Fruit fly (Drosophila melanogaster) whole organism, embryonic: ENCODE data around the gene CG9444.

Source experiments
- Atf-2 ChIP-seq: fragments of 200-800 bp; sonication (Bioruptor generic); optimal IDR thresholded peaks from 2 replicates; lab custom pipeline; 2016; ENCODE audit warnings: missing biosample characterization, missing genetic modification characterization
- Blimp-1 ChIP-seq: fragments of 200-800 bp; sonication (Bioruptor generic); optimal IDR thresholded peaks from 3 replicates; lab custom pipeline; 2018; ENCODE audit warnings: missing biosample characterization, missing genetic modification characterization, mild to moderate bottlenecking, moderate library complexity, missing genetic modification reagents
- CG10274 ChIP-seq: fragments of 200-800 bp; sonication (Bioruptor generic); optimal IDR thresholded peaks from 3 replicates; lab custom pipeline; 2017; ENCODE audit warnings: missing biosample characterization, mild to moderate bottlenecking, missing genetic modification characterization
- CG12071 ChIP-seq: fragments of 200-800 bp; sonication (Bioruptor generic); optimal IDR thresholded peaks from 3 replicates; lab custom pipeline; 2018; ENCODE audit warnings: missing biosample characterization, mild to moderate bottlenecking, missing genetic modification characterization
- CG12769 ChIP-seq: fragments of 200-800 bp; sonication (Bioruptor generic); optimal IDR thresholded peaks from 2 replicates; lab custom pipeline; 2019; ENCODE audit warnings: missing biosample characterization, mild to moderate bottlenecking, missing genetic modification characterization, moderate library complexity
- CG13775 ChIP-seq: fragments of 200-800 bp; sonication (Bioruptor generic); optimal IDR thresholded peaks from 3 replicates; lab custom pipeline; 2017; ENCODE audit warnings: missing biosample characterization, mild to moderate bottlenecking, missing genetic modification characterization
- CG14860 ChIP-seq: fragments of 200-800 bp; sonication (Bioruptor generic); IDR thresholded peaks from 3 replicates; pipeline ENCODE4 v1.3.6; 2022; ENCODE audit warnings: missing biosample characterization, missing genetic modification characterization; ENCODE audit not compliant: partially characterized antibody
- CG15269 ChIP-seq: fragments of 200-800 bp; sonication (Bioruptor generic); optimal IDR thresholded peaks from 2 replicates; lab custom pipeline; 2018; ENCODE audit warnings: missing biosample characterization, mild to moderate bottlenecking, missing genetic modification characterization, moderate library complexity
- CG1602 ChIP-seq: fragments of 200-800 bp; sonication (Bioruptor generic); optimal IDR thresholded peaks from 3 replicates; lab custom pipeline; 2016; ENCODE audit warnings: missing biosample characterization, missing genetic modification characterization
- CG16813 ChIP-seq: fragments of 200-800 bp; sonication (Bioruptor generic); IDR thresholded peaks from 3 replicates; pipeline ENCODE4 v1.3.6; 2022; ENCODE audit warnings: missing biosample characterization, missing genetic modification characterization; ENCODE audit not compliant: partially characterized antibody
- CG16863 ChIP-seq: fragments of 200-800 bp; sonication (Bioruptor generic); optimal IDR thresholded peaks from 3 replicates; lab custom pipeline; 2016; ENCODE audit warnings: missing biosample characterization, missing genetic modification characterization
- CG17912 ChIP-seq: fragments of 200-800 bp; sonication (Bioruptor generic); optimal IDR thresholded peaks from 2 replicates; lab custom pipeline; 2018; ENCODE audit warnings: missing biosample characterization, mild to moderate bottlenecking, missing genetic modification characterization
- CG2202 ChIP-seq: fragments of 200-800 bp; sonication (Bioruptor generic); optimal IDR thresholded peaks from 2 replicates; lab custom pipeline; 2018; ENCODE audit warnings: missing biosample characterization, mild to moderate bottlenecking, missing genetic modification characterization
- CG3838 ChIP-seq: fragments of 200-800 bp; sonication (Bioruptor generic); optimal IDR thresholded peaks from 3 replicates; lab custom pipeline; 2016; ENCODE audit warnings: missing biosample characterization, missing genetic modification characterization
- CG4328 ChIP-seq: fragments of 200-800 bp; sonication (Bioruptor generic); optimal IDR thresholded peaks from 3 replicates; lab custom pipeline; 2017; ENCODE audit warnings: missing biosample characterization, missing genetic modification reagents, missing genetic modification characterization
- CG4820 ChIP-seq: fragments of 200-800 bp; sonication (Bioruptor generic); optimal IDR thresholded peaks from 3 replicates; lab custom pipeline; 2016; ENCODE audit warnings: missing biosample characterization, missing genetic modification characterization
- CG6654 ChIP-seq: fragments of 200-800 bp; sonication (Bioruptor generic); optimal IDR thresholded peaks from 2 replicates; lab custom pipeline; 2017; ENCODE audit warnings: missing biosample characterization, mild to moderate bottlenecking, missing genetic modification characterization
- CG6765 ChIP-seq: fragments of 200-800 bp; sonication (Bioruptor generic); optimal IDR thresholded peaks from 3 replicates; lab custom pipeline; 2017; ENCODE audit warnings: missing biosample characterization, mild to moderate bottlenecking, missing genetic modification characterization
- CG7372 ChIP-seq: fragments of 200-800 bp; sonication (Bioruptor generic); IDR thresholded peaks from 2 replicates; pipeline ENCODE4 v1.3.6; 2022; ENCODE audit warnings: missing biosample characterization, missing genetic modification characterization
- CG7963 ChIP-seq: fragments of 200-800 bp; sonication (Bioruptor generic); IDR thresholded peaks from 3 replicates; pipeline ENCODE4 v1.3.6; 2022; ENCODE audit warnings: missing biosample characterization, missing genetic modification characterization; ENCODE audit not compliant: partially characterized antibody
- CG8290 ChIP-seq, 3 experiments: fragments of 200-800 bp; sonication (Bioruptor generic); optimal IDR thresholded peaks; 2 replicates each; lab custom pipeline; 2016 to 2019; ENCODE audit warnings: missing biosample characterization in 3 of 3, missing genetic modification characterization in 3 of 3, mild to moderate bottlenecking in 2 of 3, moderate library complexity in 1 of 3
- CG8765 ChIP-seq: fragments of 200-800 bp; sonication (Bioruptor generic); IDR thresholded peaks from 2 replicates; pipeline ENCODE4 v1.3.6; 2022; ENCODE audit warnings: missing biosample characterization, missing genetic modification characterization
- CG8944 ChIP-seq: fragments of 200-800 bp; sonication (Bioruptor generic); optimal IDR thresholded peaks from 3 replicates; lab custom pipeline; 2016; ENCODE audit warnings: missing biosample characterization, missing genetic modification characterization
- CG9437 ChIP-seq: fragments of 200-800 bp; sonication (Bioruptor generic); optimal IDR thresholded peaks from 2 replicates; lab custom pipeline; 2018; ENCODE audit warnings: missing biosample characterization, mild to moderate bottlenecking, missing genetic modification characterization
- Camta ChIP-seq: fragments of 200-800 bp; sonication (Bioruptor generic); optimal IDR thresholded peaks from 2 replicates; lab custom pipeline; 2016; ENCODE audit warnings: missing biosample characterization, missing genetic modification characterization
- D ChIP-seq, 2 experiments: fragments of 200-800 bp in 1 of 2; fragments of >200 bp in 1 of 2; sonication (Bioruptor generic) in 1 of 2; optimal IDR thresholded peaks; 2 replicates in 1 of 2; 3 replicates in 1 of 2; lab custom pipeline; 2017; ENCODE audit warnings: mild to moderate bottlenecking in 1 of 2, missing biosample characterization in 1 of 2, missing genetic modification characterization in 1 of 2, missing genetic modification reagents in 1 of 2
- E2f1 ChIP-seq: fragments of 200-800 bp; sonication (Bioruptor generic); IDR thresholded peaks from 2 replicates; pipeline ENCODE4 v1.3.6; 2022; ENCODE audit warnings: missing biosample characterization, missing genetic modification characterization
- Eip74EF ChIP-seq, 2 experiments: fragments of 200-800 bp in 1 of 2; fragments of >200 bp in 1 of 2; sonication (Bioruptor generic) in 1 of 2; optimal IDR thresholded peaks; 2 replicates each; lab custom pipeline; 2017 to 2019; ENCODE audit warnings: missing biosample characterization in 2 of 2, missing genetic modification characterization in 2 of 2, mild to moderate bottlenecking in 1 of 2, moderate library complexity in 1 of 2
- Fer1 ChIP-seq: fragments of 200-800 bp; sonication (Bioruptor generic); optimal IDR thresholded peaks from 2 replicates; lab custom pipeline; 2017; ENCODE audit warnings: missing biosample characterization, mild to moderate bottlenecking, missing genetic modification characterization
- Fer3 ChIP-seq: fragments of 200-800 bp; sonication (Bioruptor generic); optimal IDR thresholded peaks from 2 replicates; lab custom pipeline; 2018; ENCODE audit warnings: missing biosample characterization, mild to moderate bottlenecking, missing genetic modification characterization, moderate library complexity
- HmgZ ChIP-seq: fragments of 200-800 bp; sonication (Bioruptor generic); optimal IDR thresholded peaks from 2 replicates; lab custom pipeline; 2018; ENCODE audit warnings: missing biosample characterization, mild to moderate bottlenecking, missing genetic modification characterization
- Hr39 ChIP-seq: fragments of >200 bp; optimal IDR thresholded peaks from 2 replicates; lab custom pipeline; 2017
- Hr78 ChIP-seq, 2 experiments: fragments of 200-800 bp in 1 of 2; fragments of >200 bp in 1 of 2; sonication (Bioruptor generic) in 1 of 2; optimal IDR thresholded peaks; 2 replicates each; lab custom pipeline; 2017 to 2019; ENCODE audit warnings: missing biosample characterization in 2 of 2, missing genetic modification characterization in 2 of 2, mild to moderate bottlenecking in 1 of 2, moderate library complexity in 1 of 2
- Myb ChIP-seq: fragments of 200-800 bp; sonication (Bioruptor generic); optimal IDR thresholded peaks from 2 replicates; lab custom pipeline; 2016; ENCODE audit warnings: missing biosample characterization, missing genetic modification characterization
- Sin3A ChIP-seq: fragments of >200 bp; optimal IDR thresholded peaks from 2 replicates; lab custom pipeline; 2018
- Ssrp ChIP-seq: fragments of 200-800 bp; sonication (Bioruptor generic); optimal IDR thresholded peaks from 2 replicates; lab custom pipeline; 2018; ENCODE audit warnings: missing biosample characterization, mild to moderate bottlenecking, missing genetic modification characterization, moderate library complexity
- ci ChIP-seq: fragments of 200-800 bp; sonication (Bioruptor generic); IDR thresholded peaks from 3 replicates; pipeline ENCODE4 v1.3.6; 2022; ENCODE audit warnings: missing biosample characterization, missing genetic modification characterization
- en ChIP-seq: fragments of 200-800 bp; sonication (Bioruptor generic); optimal IDR thresholded peaks from 2 replicates; lab custom pipeline; 2016; ENCODE audit warnings: missing biosample characterization, missing genetic modification characterization
- jumu ChIP-seq: fragments of 200-800 bp; sonication (Bioruptor generic); optimal IDR thresholded peaks from 3 replicates; lab custom pipeline; 2016; ENCODE audit warnings: missing biosample characterization, missing genetic modification characterization
- lab ChIP-seq: fragments of 200-800 bp; sonication (Bioruptor generic); optimal IDR thresholded peaks from 3 replicates; lab custom pipeline; 2017; ENCODE audit warnings: missing biosample characterization, missing genetic modification characterization, mild to moderate bottlenecking, moderate library complexity, missing genetic modification reagents
- slbo ChIP-seq: fragments of 200-800 bp; sonication (Bioruptor generic); IDR thresholded peaks from 2 replicates; pipeline ENCODE4 v1.3.6; 2022; ENCODE audit warnings: missing biosample characterization, missing genetic modification characterization
- sob ChIP-seq: fragments of 200-800 bp; sonication (Bioruptor generic); IDR thresholded peaks from 2 replicates; pipeline ENCODE4 v1.3.6; 2022; ENCODE audit warnings: missing biosample characterization, missing genetic modification characterization
- tap ChIP-seq: fragments of 200-800 bp; optimal IDR thresholded peaks from 3 replicates; lab custom pipeline; 2019; ENCODE audit warnings: missing biosample characterization, mild to moderate bottlenecking, missing genetic modification characterization, moderate library complexity
- tx ChIP-seq: fragments of 200-800 bp; sonication (Bioruptor generic); optimal IDR thresholded peaks from 2 replicates; lab custom pipeline; 2016; ENCODE audit warnings: missing biosample characterization, missing genetic modification characterization
- unpg ChIP-seq: fragments of 200-800 bp; sonication (Bioruptor generic); optimal IDR thresholded peaks from 3 replicates; lab custom pipeline; 2018; ENCODE audit warnings: missing biosample characterization, mild to moderate bottlenecking, missing genetic modification characterization, moderate library complexity
- vvl ChIP-seq: fragments of 200-800 bp; sonication (Bioruptor generic); IDR thresholded peaks from 2 replicates; pipeline ENCODE4 v1.3.6; 2022; ENCODE audit warnings: missing biosample characterization, missing genetic modification characterization
- zfh1 ChIP-seq: fragments of 200-800 bp; sonication (Bioruptor generic); IDR thresholded peaks from 3 replicates; pipeline ENCODE4 v1.3.6; 2022; ENCODE audit warnings: missing biosample characterization, missing genetic modification characterization

The CG9444 gene

DNA sequence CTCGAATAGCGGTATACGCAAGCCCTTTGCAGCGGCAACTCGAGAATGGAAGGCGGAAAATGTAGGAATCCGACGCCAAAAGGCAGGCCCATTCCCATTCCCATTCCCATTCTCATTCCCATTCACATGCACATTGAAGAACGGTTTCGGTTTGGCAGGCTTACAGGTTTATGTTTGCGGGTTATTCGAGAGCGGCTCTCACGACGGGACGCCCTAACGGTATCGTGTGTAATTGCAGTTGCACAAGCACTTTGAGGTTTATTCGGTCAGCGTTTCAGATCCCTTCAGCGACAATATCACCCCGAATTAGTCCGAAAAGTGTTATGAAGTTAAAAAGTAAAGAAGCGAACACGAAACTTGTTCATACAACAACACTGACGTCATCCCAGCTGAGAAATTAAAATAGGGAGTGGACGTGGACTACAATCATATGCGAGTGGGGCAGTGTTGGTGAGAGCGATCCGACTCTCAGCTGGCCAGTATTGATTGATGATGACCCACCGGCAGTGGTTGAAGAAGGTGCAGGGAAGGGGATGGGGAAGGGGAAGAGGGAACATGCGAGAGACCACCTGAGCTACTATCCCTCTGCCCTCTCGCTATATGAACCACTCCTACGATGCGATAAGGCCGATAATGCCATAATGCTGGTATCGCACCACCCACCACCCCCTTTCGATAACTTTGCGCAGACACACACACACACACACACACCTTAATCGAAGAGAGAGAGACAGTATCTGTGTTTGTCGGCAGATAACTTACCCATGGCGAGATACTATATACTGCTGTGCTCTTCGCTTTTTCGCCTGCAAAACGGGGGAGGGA lies 20.3 kb upstream of the CG9444 start (continued):
- TF ChIP-seq CG8290 (GFP tag; optimal IDR thresholded peaks at IDR 0.05; lab: Kevin White, UChicago) (no peak), CG8290 (tag; optimal IDR thresholded peaks at IDR 0.05; lab: Kevin White, UChicago) (peak in 1 of 2 experiments; percentile 62), CG8765 (no peak), CG16813 (GFP tag; lab: Robert Waterston, UW) (no peak), ci (no peak), CG15269 (tag; lab: Kevin White, UChicago) (no peak), Hr39 (lab: Kevin White, UChicago) (no peak), en (GFP tag; lab: Kevin White, UChicago) (no peak), Myb (GFP tag; lab: Kevin White, UChicago) (no peak), Ssrp (tag; lab: Kevin White, UChicago) (no peak), lab (GFP tag; lab: Kevin White, UChicago) (peak; percentile 92), CG4820 (GFP tag; lab: Kevin White, UChicago) (no peak), Hr78 (GFP tag; optimal IDR thresholded peaks at IDR 0.05; lab: Kevin White, UChicago) (peak in 1 of 2 experiments; percentile 32), Eip74EF (GFP tag; optimal IDR thresholded peaks at IDR 0.05; lab: Kevin White, UChicago) (no peak), CG4328 (no peak)

- TF ChIP-seq E2f1 (no peak), jumu (no peak), CG1602 (GFP tag; lab: Kevin White, UChicago) (no peak), ci (no peak), CG10274 (GFP tag; lab: Kevin White, UChicago) (no peak), unpg (GFP tag; lab: Kevin White, UChicago) (no peak), tap (tag; lab: Kevin White, UChicago) (no peak), Sin3A (no peak), Blimp-1 (GFP tag; lab: Kevin White, UChicago) (peak; percentile 75), Fer3 (tag; lab: Kevin White, UChicago) (no peak), CG9437 (GFP tag; lab: Kevin White, UChicago) (no peak), CG7372 (GFP tag; lab: Robert Waterston, UW) (no peak), CG12769 (peak; percentile 9), CG13775 (GFP tag; lab: Kevin White, UChicago) (no peak), CG12071 (GFP tag; lab: Kevin White, UChicago) (no peak)
Measured at dm6 chr3R:9703273-9703672, 19.2 kb upstream of the CG9444 start.

DNA sequence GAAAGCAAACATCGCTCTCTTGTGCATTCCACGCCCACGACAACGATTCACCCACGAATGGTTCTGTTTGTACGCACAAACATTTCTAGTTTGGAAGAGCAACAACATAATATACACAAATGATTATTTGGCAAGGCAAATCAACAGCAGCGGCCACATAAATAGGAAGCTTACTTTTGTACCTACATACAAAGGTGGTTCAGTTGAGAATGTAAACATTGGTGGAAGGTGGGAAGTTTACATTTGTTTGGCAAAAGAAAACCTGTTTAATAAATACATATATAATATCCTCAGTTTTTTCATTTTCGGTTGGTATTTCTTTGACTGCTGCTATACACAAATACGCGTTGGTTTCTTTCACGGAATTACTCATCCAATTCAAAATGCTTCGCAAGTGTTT lies 18.5 kb upstream of the CG9444 start:
- no peak for TF ChIP-seq CG17912 (GFP tag; lab: Kevin White, UChicago)
- TF ChIP-seq CG8944 (GFP tag; lab: Kevin White, UChicago), result peak; percentile 70
- TF ChIP-seq CG6765 (GFP tag; lab: Kevin White, UChicago), result peak; percentile 85
- peak; percentile 51 for TF ChIP-seq CG3838 (GFP tag; lab: Kevin White, UChicago)
- no peak for TF ChIP-seq vvl (GFP tag; lab: Robert Waterston, UW)
- peak; percentile 82 for TF ChIP-seq Camta
- no peak for TF ChIP-seq D (optimal IDR thresholded peaks at IDR 0.05; lab: Kevin White, UChicago)
- TF ChIP-seq D (GFP tag; optimal IDR thresholded peaks at IDR 0.05; lab: Kevin White, UChicago), result peak; percentile 85
- peak; percentile 86 for TF ChIP-seq HmgZ (tag; lab: Kevin White, UChicago)
- TF ChIP-seq sob (GFP tag; lab: Robert Waterston, UW), result no peak
- peak; percentile 82 for TF ChIP-seq CG6654 (GFP tag; lab: Kevin White, UChicago)
- no peak for TF ChIP-seq CG7963 (GFP tag; lab: Robert Waterston, UW)
- TF ChIP-seq CG2202, result peak; percentile 81
- no peak for TF ChIP-seq zfh1 (GFP tag; lab: Robert Waterston, UW)
- no peak for TF ChIP-seq slbo (GFP tag; lab: Robert Waterston, UW)
- peak; percentile 84 for TF ChIP-seq Atf-2 (GFP tag; lab: Kevin White, UChicago)
- TF ChIP-seq Fer3 (tag; lab: Kevin White, UChicago), result peak; percentile 92
- peak; percentile 91 for TF ChIP-seq Fer1 (GFP tag; lab: Kevin White, UChicago)
- TF ChIP-seq CG14860 (GFP tag; lab: Robert Waterston, UW), result no peak
- TF ChIP-seq CG16863 (GFP tag; lab: Kevin White, UChicago), result peak; percentile 86
- peak; percentile 70 for TF ChIP-seq tx (GFP tag; lab: Kevin White, UChicago)
